Worm (Caenorhabditis elegans): ENCODE measurements around the gene srj-5.
A peak's percentile ranks its signal among the peaks of the same experiment; 100 is the strongest.

The srj-5 gene

DNA sequence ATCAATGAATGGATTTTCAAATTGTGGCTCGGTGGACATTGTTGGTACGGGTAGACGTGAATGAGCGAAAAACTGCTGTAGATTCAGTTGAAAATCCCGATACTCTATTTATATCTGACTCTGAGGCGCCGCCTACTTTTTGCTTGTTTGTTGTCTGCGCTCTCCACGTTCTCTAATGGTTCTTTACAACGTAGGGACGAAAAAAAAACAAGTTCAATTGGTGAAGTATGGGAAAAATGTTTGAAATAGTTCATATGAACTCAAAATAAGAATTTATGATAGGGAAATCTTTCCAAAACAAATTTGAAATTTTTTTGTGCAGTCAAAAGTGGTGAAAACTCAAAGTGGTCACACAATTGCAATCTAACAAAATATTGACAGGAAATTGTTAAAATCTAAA is 18.0 kb downstream of the srj-5 start, which contains the start of gene F48G7.10:
F48G7.10 (minus strand) TSS at position 101 of the 400 bp plus-strand sequence.
- TF ChIP-seq lin-11 (tag; optimal IDR thresholded peaks at IDR 0.05): no peak
- TF ChIP-seq crh-2 (tag; optimal IDR thresholded peaks at IDR 0.05): no peak

DNA sequence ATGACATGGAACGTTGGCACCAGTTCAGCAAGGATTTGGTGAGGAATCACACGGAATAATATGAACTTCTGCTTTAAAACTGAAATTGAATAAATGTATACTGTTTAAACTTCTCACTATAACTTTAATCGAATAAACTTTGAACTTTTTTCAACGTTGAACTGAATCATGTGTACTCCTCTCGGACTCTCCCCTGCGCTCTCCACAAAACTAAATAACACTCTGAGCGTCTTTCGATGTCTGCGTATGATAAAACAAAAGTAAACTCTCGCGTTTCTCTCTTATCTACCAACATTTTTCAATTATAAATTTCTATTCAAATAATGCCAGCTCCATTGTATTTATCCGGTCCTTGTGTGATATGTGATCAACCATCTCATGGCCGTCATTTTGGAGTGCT is 21.0 kb downstream of the srj-5 start:
- no peak for TF ChIP-seq nhr-6 (tag; optimal IDR thresholded peaks at IDR 0.05)
- no peak for TF ChIP-seq sma-3 (GFP tag; optimal IDR thresholded peaks at IDR 0.05)
- no peak for TF ChIP-seq dmd-4 (tag; optimal IDR thresholded peaks at IDR 0.05)
- TF ChIP-seq C34F6.9 (tag; optimal IDR thresholded peaks at IDR 0.05): peak; percentile 13
- TF ChIP-seq lin-11 (tag; optimal IDR thresholded peaks at IDR 0.05): no peak
- no peak for TF ChIP-seq nhr-10 (tag; optimal IDR thresholded peaks at IDR 0.05)
- TF ChIP-seq ceh-16 (tag; optimal IDR thresholded peaks at IDR 0.05): no peak
- TF ChIP-seq mdl-1 (tag; optimal IDR thresholded peaks at IDR 0.05): no peak
- TF ChIP-seq fos-1 (tag; optimal IDR thresholded peaks at IDR 0.05): no peak
- no peak for TF ChIP-seq elt-1 (tag; optimal IDR thresholded peaks at IDR 0.05)
- TF ChIP-seq unc-62 (GFP tag; optimal IDR thresholded peaks at IDR 0.05): no peak
- no peak for TF ChIP-seq ama-1 (optimal IDR thresholded peaks at IDR 0.05)
- TF ChIP-seq sma-9 (GFP tag; optimal IDR thresholded peaks at IDR 0.05): peak; percentile 24
- no peak for TF ChIP-seq sma-9 (tag; optimal IDR thresholded peaks at IDR 0.05)
- no peak for TF ChIP-seq snpc-4 (tag; optimal IDR thresholded peaks at IDR 0.05)
- peak; percentile 15 for TF ChIP-seq nhr-129 (tag; optimal IDR thresholded peaks at IDR 0.05)
- TF ChIP-seq ceh-82 (tag; optimal IDR thresholded peaks at IDR 0.05): no peak
- peak; percentile 48 for TF ChIP-seq unc-55 (GFP tag; optimal IDR thresholded peaks at IDR 0.05)
- no peak for TF ChIP-seq alr-1 (tag; optimal IDR thresholded peaks at IDR 0.05)
- TF ChIP-seq nhr-12 (tag; optimal IDR thresholded peaks at IDR 0.05): no peak
- no peak for TF ChIP-seq ztf-1 (GFP tag; conservative IDR thresholded peaks at IDR 0.05)
- TF ChIP-seq mab-5 (tag; optimal IDR thresholded peaks at IDR 0.05): no peak
- no peak for TF ChIP-seq lsy-2 (tag; optimal IDR thresholded peaks at IDR 0.05)

DNA sequence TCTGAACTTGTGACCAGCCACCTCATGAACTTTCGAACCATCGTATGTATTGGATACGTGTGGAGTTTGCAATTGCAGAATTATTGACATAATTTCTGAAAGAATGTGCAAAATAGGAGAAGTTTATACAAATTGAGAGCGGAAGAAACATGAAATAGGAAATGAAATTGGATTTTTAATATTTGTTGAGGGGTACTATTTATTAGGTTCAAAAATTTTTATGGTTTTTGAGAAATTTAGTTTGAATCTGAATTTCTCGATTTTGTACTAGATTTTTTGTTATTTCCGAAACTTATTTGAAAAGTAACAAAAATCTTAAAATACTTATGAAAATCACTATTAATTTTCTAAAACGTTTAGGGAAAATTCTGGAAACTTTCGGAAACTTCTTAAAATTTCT is 24.3 kb downstream of the srj-5 start, which contains the start of gene F48G7.9:
F48G7.9 (minus strand) TSS at position 101 of the 400 bp plus-strand sequence.
- TF ChIP-seq crh-2 (tag; optimal IDR thresholded peaks at IDR 0.05): no peak

DNA sequence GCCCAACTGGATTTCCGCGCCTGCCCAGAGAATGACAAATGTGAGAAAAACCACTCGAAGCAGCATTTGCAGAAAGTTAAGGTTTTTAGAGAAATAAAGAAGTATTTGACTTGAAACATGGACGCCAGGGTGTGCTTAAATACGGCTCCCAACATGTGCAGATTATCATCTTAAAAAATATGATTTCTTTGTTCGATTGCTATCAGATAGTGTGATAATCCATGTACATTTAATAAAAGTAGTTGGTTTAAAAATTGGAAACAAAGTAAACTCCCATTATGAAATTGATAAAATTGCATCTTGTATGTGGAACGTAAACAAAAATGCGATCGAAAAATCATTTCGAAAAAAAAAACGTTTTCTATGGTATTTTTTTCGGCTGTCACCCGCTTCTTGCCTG is 25.3 kb downstream of the srj-5 start, which contains the start of gene F48G7.8:
F48G7.8 (minus strand) TSS at position 101 of the 400 bp plus-strand sequence.
- TF ChIP-seq unc-62 (GFP tag; optimal IDR thresholded peaks at IDR 0.05): no peak

DNA sequence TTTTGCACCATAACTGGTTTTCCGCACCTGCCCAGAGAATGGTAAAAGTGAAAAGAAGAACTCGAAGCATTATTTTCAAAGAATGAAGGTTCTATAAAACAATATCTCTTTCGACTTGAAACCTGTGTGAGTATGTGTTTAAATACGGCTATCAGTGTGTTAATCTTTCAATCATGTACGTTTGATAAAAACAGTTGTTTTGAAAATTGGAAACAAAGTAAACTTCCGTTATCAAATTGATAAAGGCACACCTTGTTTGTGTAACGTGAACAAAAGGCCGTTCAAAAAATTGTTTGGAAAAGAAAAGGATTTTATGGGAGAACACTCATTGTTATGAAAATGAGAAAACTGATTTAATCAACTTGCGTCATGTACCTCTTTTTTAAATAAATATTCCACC is 26.5 kb downstream of the srj-5 start, which contains the start of gene F48G7.7:
F48G7.7 (minus strand) TSS at position 101 of the 400 bp plus-strand sequence.
- TF ChIP-seq lsy-2 (tag; optimal IDR thresholded peaks at IDR 0.05) (no peak), elt-1 (tag; optimal IDR thresholded peaks at IDR 0.05) (no peak), ztf-4 (tag; optimal IDR thresholded peaks at IDR 0.05) (no peak), ama-1 (optimal IDR thresholded peaks at IDR 0.05) (no peak), aly-2 (tag; optimal IDR thresholded peaks at IDR 0.05) (no peak), nhr-129 (tag; optimal IDR thresholded peaks at IDR 0.05) (no peak)

DNA sequence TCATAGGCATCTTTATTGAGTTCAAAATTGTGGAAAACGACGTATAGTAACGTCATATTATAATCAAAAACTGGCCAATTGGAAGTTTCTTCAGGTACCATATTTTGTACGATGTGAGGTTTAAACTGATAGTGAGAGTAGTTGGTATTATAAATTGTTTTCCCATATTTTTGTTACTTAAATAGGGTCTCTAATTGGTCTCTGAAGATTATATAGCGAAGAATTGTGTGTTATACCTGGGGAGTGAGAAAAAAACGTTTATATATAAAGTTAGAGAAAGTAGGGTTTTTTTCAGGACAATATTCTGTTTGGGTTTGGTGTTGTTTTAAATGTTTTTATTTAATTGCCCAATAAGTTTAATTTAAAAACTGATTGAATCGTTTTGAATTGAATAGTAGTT is 27.9 kb downstream of the srj-5 start, which contains the start of gene srt-17:
srt-17 (minus strand) TSS at position 101 of the 400 bp plus-strand sequence.
- TF ChIP-seq elt-1 (tag; optimal IDR thresholded peaks at IDR 0.05) (no peak), dmd-4 (tag; optimal IDR thresholded peaks at IDR 0.05) (no peak), F13H6.1 (tag; optimal IDR thresholded peaks at IDR 0.05) (no peak), peb-1 (tag; optimal IDR thresholded peaks at IDR 0.05) (no peak), sma-9 (GFP tag; optimal IDR thresholded peaks at IDR 0.05) (no peak), sma-9 (tag; optimal IDR thresholded peaks at IDR 0.05) (no peak), nhr-129 (tag; optimal IDR thresholded peaks at IDR 0.05) (no peak), snpc-4 (tag; optimal IDR thresholded peaks at IDR 0.05) (no peak), nhr-21 (tag; optimal IDR thresholded peaks at IDR 0.05) (no peak), ztf-11 (tag; optimal IDR thresholded peaks at IDR 0.05) (no peak), gmeb-1 (tag; optimal IDR thresholded peaks at IDR 0.05) (no peak), egl-27 (tag; optimal IDR thresholded peaks at IDR 0.05) (no peak), nhr-11 (tag; optimal IDR thresholded peaks at IDR 0.05) (no peak), mdl-1 (tag; optimal IDR thresholded peaks at IDR 0.05) (no peak), alr-1 (tag; optimal IDR thresholded peaks at IDR 0.05) (no peak)
